Fruit fly (Drosophila melanogaster): ENCODE data around the gene CG7126.

CG7126 gene

dm6 chr3R:18255281-18255680 is 47.4 kb downstream of the CG7126 start, which contains the start of the genes Ada2a, Polr2D, Tgs1 and moi (continued):
- TF ChIP-seq disco-r (GFP tag; optimal IDR thresholded peaks at IDR 0.05): no peak
- no peak for TF ChIP-seq CG1603 (tag; optimal IDR thresholded peaks at IDR 0.05)
- TF ChIP-seq zen2 (GFP tag; IDR thresholded peaks at IDR 0.05; ENCODE audit: partially characterized antibody): peak; percentile 51; the same call in 1 of the 3 replicates
- TF ChIP-seq hth (optimal IDR thresholded peaks at IDR 0.05): no peak
- TF ChIP-seq CG3847 (GFP tag; IDR thresholded peaks at IDR 0.05): 0 out of 2 replicates have a peak, but pooled peaks have one; percentile 33
- no peak for TF ChIP-seq CG11695 (GFP tag; IDR thresholded peaks at IDR 0.05)
- TF ChIP-seq Doc3 (GFP tag; IDR thresholded peaks at IDR 0.05; ENCODE audit: partially characterized antibody): peak; percentile 76
- TF ChIP-seq maf-S (GFP tag; optimal IDR thresholded peaks at IDR 0.05): no peak
- TF ChIP-seq CG14860 (GFP tag; IDR thresholded peaks at IDR 0.05; ENCODE audit: partially characterized antibody): peak; percentile 67
- no peak for TF ChIP-seq CG11504 (tag; optimal IDR thresholded peaks at IDR 0.05)
- no peak for TF ChIP-seq D19A (tag; optimal IDR thresholded peaks at IDR 0.05)
- peak; percentile 9 for TF ChIP-seq CG2120 (GFP tag; optimal IDR thresholded peaks at IDR 0.05)
- peak; percentile 9 for TF ChIP-seq CG17186 (GFP tag; optimal IDR thresholded peaks at IDR 0.05)
- TF ChIP-seq CG10431 (GFP tag; optimal IDR thresholded peaks at IDR 0.05): no peak
- peak; percentile 84 for TF ChIP-seq amos (GFP tag; IDR thresholded peaks at IDR 0.05; ENCODE audit: partially characterized antibody)
- peak; percentile 78 for TF ChIP-seq CG9797 (GFP tag; optimal IDR thresholded peaks at IDR 0.05)
- peak; percentile 10 for TF ChIP-seq CG3995 (GFP tag; optimal IDR thresholded peaks at IDR 0.05)
- peak; percentile 79 for TF ChIP-seq E2f2 (GFP tag; IDR thresholded peaks at IDR 0.05)
- TF ChIP-seq CG8359 (GFP tag; optimal IDR thresholded peaks at IDR 0.05; ENCODE audit: borderline replicate concordance): no peak
- TF ChIP-seq H15 (GFP tag; IDR thresholded peaks at IDR 0.05): no peak
- TF ChIP-seq MBD-R2 (GFP tag; IDR thresholded peaks at IDR 0.05): peak; percentile 96
- TF ChIP-seq CG17359 (tag; optimal IDR thresholded peaks at IDR 0.05): no peak
- no peak for TF ChIP-seq Ada2b (GFP tag; IDR thresholded peaks at IDR 0.05)
- no peak for TF ChIP-seq tup (GFP tag; optimal IDR thresholded peaks at IDR 0.05)
- peak; percentile 92 for TF ChIP-seq Sry-δ (GFP tag; optimal IDR thresholded peaks at IDR 0.05)
- TF ChIP-seq unc-4 (GFP tag; IDR thresholded peaks at IDR 0.05; ENCODE audit: partially characterized antibody): peak; percentile 75; the same call in 1 of the 2 replicates
- TF ChIP-seq Dp (GFP tag; optimal IDR thresholded peaks at IDR 0.05): peak; percentile 67
- peak; percentile 15 for TF ChIP-seq gro (GFP tag; optimal IDR thresholded peaks at IDR 0.05)
- TF ChIP-seq tna (GFP tag; IDR thresholded peaks at IDR 0.05; ENCODE audit: partially characterized antibody): peak; percentile 47; the same call in 1 of the 2 replicates
- peak; percentile 35 for TF ChIP-seq Myb (GFP tag; optimal IDR thresholded peaks at IDR 0.05)
- TF ChIP-seq pzg (GFP tag; optimal IDR thresholded peaks at IDR 0.05): peak; percentile 72
- no peak for TF ChIP-seq Atf6 (GFP tag; IDR thresholded peaks at IDR 0.05)
- TF ChIP-seq CG9932 (GFP tag; IDR thresholded peaks at IDR 0.05): peak; percentile 44
- TF ChIP-seq MESR4 (GFP tag; optimal IDR thresholded peaks at IDR 0.05): peak; percentile 78
- TF ChIP-seq CG12659 (GFP tag; optimal IDR thresholded peaks at IDR 0.05): peak; percentile 42
- TF ChIP-seq CG9727 (GFP tag; optimal IDR thresholded peaks at IDR 0.05): no peak
- peak; percentile 60 for TF ChIP-seq gfzf (GFP tag; optimal IDR thresholded peaks at IDR 0.05)
- TF ChIP-seq CG6791 (GFP tag; IDR thresholded peaks at IDR 0.05; ENCODE audit: partially characterized antibody): peak; percentile 83
- no peak for TF ChIP-seq CG17912 (GFP tag; optimal IDR thresholded peaks at IDR 0.05)
- TF ChIP-seq sna (GFP tag; IDR thresholded peaks at IDR 0.05; ENCODE audit: partially characterized antibody): peak; percentile 64
- peak; percentile 92 for TF ChIP-seq CG4617 (GFP tag; optimal IDR thresholded peaks at IDR 0.05; ENCODE audit: borderline replicate concordance)
- TF ChIP-seq shn (GFP tag; optimal IDR thresholded peaks at IDR 0.05): no peak
- no peak for TF ChIP-seq zfh1 (GFP tag; IDR thresholded peaks at IDR 0.05)
- TF ChIP-seq YL-1 (GFP tag; optimal IDR thresholded peaks at IDR 0.05): peak; percentile 44
- no peak for TF ChIP-seq Aef1 (GFP tag; IDR thresholded peaks at IDR 0.05)
- peak; percentile 73 for TF ChIP-seq CG42726 (GFP tag; IDR thresholded peaks at IDR 0.05; ENCODE audit: partially characterized antibody)
- peak; percentile 70 for TF ChIP-seq trem (tag; optimal IDR thresholded peaks at IDR 0.05)
- no peak for TF ChIP-seq pnt (GFP tag; optimal IDR thresholded peaks at IDR 0.05)
- peak; percentile 7 for TF ChIP-seq nmo (GFP tag; optimal IDR thresholded peaks at IDR 0.05)
- no peak for TF ChIP-seq pum (GFP tag; optimal IDR thresholded peaks at IDR 0.05)
